Worm (Caenorhabditis elegans) whole organism, L1 larva: ENCODE data around the gene msp-53.
"Not testable (repeated sequence)": the region's sequence is repeated elsewhere in the genome, so short reads cannot be mapped to it uniquely, and the experiment has no call there.

Source experiments
- C16A3.4 ChIP-seq: fragments of 150-350 bp; optimal IDR thresholded peaks from 2 replicates; lab custom pipeline; 2014; ENCODE audit warnings: missing biosample characterization, missing genetic modification characterization
- ama-1 ChIP-seq: fragments of 150-350 bp; optimal IDR thresholded peaks from 2 replicates; lab custom pipeline; 2014
- ceh-63 ChIP-seq: fragments of 200-800 bp; sonication (Bioruptor generic); optimal IDR thresholded peaks from 2 replicates; lab custom pipeline; 2018; ENCODE audit warnings: mild to moderate bottlenecking, missing genetic modification characterization, missing compliant biosample characterization
- ets-5 ChIP-seq: fragments of 200-800 bp; sonication (Bioruptor generic); IDR thresholded peaks from 2 replicates; pipeline ENCODE4 v1.3.6; 2022; ENCODE audit warnings: missing genetic modification characterization, missing compliant biosample characterization
- fkh-4 ChIP-seq: sonication (generic microtip); optimal IDR thresholded peaks from 2 replicates; lab custom pipeline; 2016; ENCODE audit warnings: missing compliant biosample characterization, missing genetic modification characterization, borderline replicate concordance
- hlh-4 ChIP-seq: sonication (generic microtip); optimal IDR thresholded peaks from 2 replicates; lab custom pipeline; 2016; ENCODE audit warnings: mild to moderate bottlenecking, missing genetic modification characterization, missing compliant biosample characterization
- hpl-2 ChIP-seq: fragments of 150-350 bp; optimal IDR thresholded peaks from 2 replicates; lab custom pipeline; 2014; ENCODE audit warnings: missing biosample characterization, missing genetic modification reagents, missing genetic modification characterization
- lir-3 ChIP-seq: sonication (generic microtip); optimal IDR thresholded peaks from 2 replicates; lab custom pipeline; 2016; ENCODE audit warnings: mild to moderate bottlenecking, missing genetic modification characterization, moderate library complexity, missing compliant biosample characterization; ENCODE audit not compliant: poor library complexity
- mab-9 ChIP-seq: fragments of 200-800 bp; sonication (Bioruptor generic); IDR thresholded peaks from 2 replicates; pipeline ENCODE4 v1.3.6; 2022; ENCODE audit warnings: missing genetic modification reagents, missing genetic modification characterization, missing compliant biosample characterization
- pax-3 ChIP-seq: fragments of 200-800 bp; sonication (Bioruptor generic); optimal IDR thresholded peaks from 2 replicates; lab custom pipeline; 2018; ENCODE audit warnings: mild to moderate bottlenecking, missing genetic modification characterization, moderate library complexity, missing compliant biosample characterization
- tbx-2 ChIP-seq: sonication (generic microtip); optimal IDR thresholded peaks from 2 replicates; lab custom pipeline; 2016; ENCODE audit warnings: missing genetic modification characterization, missing compliant biosample characterization
- unc-130 ChIP-seq: fragments of 150-350 bp; optimal IDR thresholded peaks from 2 replicates; lab custom pipeline; 2017; ENCODE audit warnings: missing biosample characterization, missing genetic modification characterization, inconsistent platforms
- vab-15 ChIP-seq: sonication (generic microtip); optimal IDR thresholded peaks from 2 replicates; lab custom pipeline; 2017; ENCODE audit warnings: missing genotype, mild to moderate bottlenecking, missing genetic modification characterization, missing compliant biosample characterization

msp-53 gene

DNA sequence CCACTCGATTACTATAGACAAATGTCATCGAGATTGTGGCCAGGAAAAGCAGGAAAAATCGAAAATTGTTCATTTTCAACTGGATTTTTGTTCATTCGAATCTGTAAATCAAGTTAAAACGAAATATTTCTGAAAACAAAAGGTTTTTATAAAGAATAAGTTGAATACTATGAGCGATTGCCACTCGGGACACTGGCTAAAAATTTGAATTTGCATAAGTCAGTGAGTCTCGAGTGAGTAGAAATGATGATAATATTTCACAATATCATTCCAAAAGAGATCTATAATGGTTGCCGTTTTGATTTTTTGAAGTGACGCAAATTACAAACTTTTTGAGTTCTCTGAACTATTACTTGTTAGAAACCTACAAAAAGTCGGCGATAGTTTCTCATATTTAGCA lies 44.3 kb downstream of the msp-53 start, which contains the start of gene T28H11.8:
Gene T28H11.8, minus strand, starts transcription at position 101 of the 400 bp plus-strand sequence.
- TF ChIP-seq fkh-4 (tag; lab: Kevin White, UChicago) (no peak), unc-130 (no peak), ama-1 (lab: Kevin White, UChicago) (no peak), tbx-2 (tag; lab: Kevin White, UChicago) (no peak), C16A3.4 (tag; lab: Kevin White, UChicago) (no peak), hpl-2 (GFP tag; lab: Kevin White, UChicago) (no peak), ceh-63 (no peak), vab-15 (tag; lab: Kevin White, UChicago) (no peak)

ce11 chrIV:5017075-5017474 lies 47.8 kb downstream of the msp-53 start, which contains the start of gene T28H11.7:
Gene T28H11.7, minus strand, starts transcription at chrIV:5017175.
- not testable (repeated sequence) for TF ChIP-seq mab-9 (GFP tag; lab: Robert Waterston, UW); hlh-4 (tag; lab: Kevin White, UChicago); lir-3 (tag; lab: Kevin White, UChicago)
- TF ChIP-seq, all 84 proteins: peak for 0; not testable (repeated sequence) for 84

DNA sequence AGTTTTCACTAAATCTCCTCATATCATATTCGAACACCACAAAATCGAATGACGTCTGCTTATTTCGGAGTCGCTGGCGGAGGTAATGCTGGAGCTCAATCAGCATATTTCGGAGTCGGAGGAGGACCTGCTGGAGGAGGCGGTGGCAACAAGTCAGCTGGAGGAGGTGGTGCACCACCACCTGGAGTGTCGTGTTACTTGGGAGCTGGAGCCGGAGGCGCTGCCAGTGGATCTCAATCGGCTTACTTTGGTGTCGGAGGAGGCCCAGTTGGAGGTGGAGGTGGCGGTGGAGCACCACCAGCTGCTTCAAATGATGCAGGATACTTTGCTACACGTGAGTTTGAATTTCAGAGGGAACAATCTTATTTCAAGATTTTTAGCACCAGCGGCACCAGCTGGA lies 48.4 kb downstream of the msp-53 start, which contains the start of gene ssq-4:
Gene ssq-4, plus strand, starts transcription at position 19 of the 400 bp plus-strand sequence.
- TF ChIP-seq hlh-4 (tag; lab: Kevin White, UChicago); pax-3; ets-5 (GFP tag; lab: Robert Waterston, UW): not testable (repeated sequence)
